Fruit fly (Drosophila melanogaster) whole organism, embryonic: ENCODE results near the gene Syx13.

Experiments used
- Ada2b ChIP-seq: fragments of 200-800 bp; sonication (Bioruptor generic); IDR thresholded peaks from 2 replicates; pipeline ENCODE4 v1.3.6; 2022; ENCODE audit warnings: missing biosample characterization, missing genetic modification characterization
- Adf1 ChIP-seq: fragments of 200-800 bp; sonication (Bioruptor generic); IDR thresholded peaks from 2 replicates; pipeline ENCODE4 v1.3.6; 2022; ENCODE audit warnings: missing biosample characterization, missing genetic modification characterization
- BEAF-32 ChIP-seq: fragments of 200-800 bp; sonication (Bioruptor generic); optimal IDR thresholded peaks from 3 replicates; lab custom pipeline; 2017; ENCODE audit warnings: missing biosample characterization, missing genetic modification characterization, mild to moderate bottlenecking, moderate library complexity, missing genetic modification reagents
- CG1024 ChIP-seq: fragments of 200-800 bp; sonication (Bioruptor generic); IDR thresholded peaks from 2 replicates; pipeline ENCODE4 v1.3.6; 2022; ENCODE audit warnings: missing biosample characterization, missing genetic modification characterization
- CG10543 ChIP-seq: fragments of 200-800 bp; sonication (Bioruptor generic); optimal IDR thresholded peaks from 3 replicates; lab custom pipeline; 2017; ENCODE audit warnings: missing biosample characterization, mild to moderate bottlenecking, missing genetic modification characterization, moderate library complexity
- CG10979 ChIP-seq: fragments of 200-800 bp; sonication (Bioruptor generic); optimal IDR thresholded peaks from 2 replicates; lab custom pipeline; 2018; ENCODE audit warnings: missing biosample characterization, mild to moderate bottlenecking, missing genetic modification characterization, moderate library complexity
- CG11695 ChIP-seq: fragments of 200-800 bp; sonication (Bioruptor generic); IDR thresholded peaks from 3 replicates; pipeline ENCODE4 v1.3.6; 2022; ENCODE audit warnings: missing biosample characterization, missing genetic modification characterization
- CG14014 ChIP-seq: fragments of 200-800 bp; sonication (Bioruptor generic); IDR thresholded peaks from 2 replicates; pipeline ENCODE4 v1.3.6; 2022; ENCODE audit warnings: missing biosample characterization, missing genetic modification characterization
- CG15479 ChIP-seq: fragments of 200-800 bp; sonication (Bioruptor generic); optimal IDR thresholded peaks from 3 replicates; lab custom pipeline; 2019; ENCODE audit warnings: missing biosample characterization, mild to moderate bottlenecking, missing genetic modification characterization, moderate library complexity
- CG1792 ChIP-seq: fragments of 200-800 bp; sonication (Bioruptor generic); optimal IDR thresholded peaks from 2 replicates; lab custom pipeline; 2016; ENCODE audit warnings: missing biosample characterization, missing genetic modification characterization
- CG18262 ChIP-seq: fragments of 200-800 bp; optimal IDR thresholded peaks from 3 replicates; lab custom pipeline; 2019; ENCODE audit warnings: missing biosample characterization, mild to moderate bottlenecking, missing genetic modification characterization, moderate library complexity
- CG18599 ChIP-seq: fragments of 200-800 bp; sonication (Bioruptor generic); optimal IDR thresholded peaks from 3 replicates; lab custom pipeline; 2017; ENCODE audit warnings: missing biosample characterization, missing genetic modification characterization, mild to moderate bottlenecking, moderate library complexity, missing genetic modification reagents
- CG2120 ChIP-seq: fragments of 200-800 bp; sonication (Bioruptor generic); optimal IDR thresholded peaks from 3 replicates; lab custom pipeline; 2016; ENCODE audit warnings: missing biosample characterization, missing genetic modification characterization
- CG2712 ChIP-seq: fragments of 200-800 bp; optimal IDR thresholded peaks from 3 replicates; lab custom pipeline; 2019; ENCODE audit warnings: missing biosample characterization, mild to moderate bottlenecking, missing genetic modification characterization, moderate library complexity
- CG31224 ChIP-seq: fragments of 200-800 bp; sonication (Bioruptor generic); IDR thresholded peaks from 2 replicates; pipeline ENCODE4 v1.3.6; 2022; ENCODE audit warnings: missing biosample characterization, missing genetic modification characterization
- CG32767 ChIP-seq: fragments of 200-800 bp; sonication (Bioruptor generic); IDR thresholded peaks from 2 replicates; pipeline ENCODE4 v1.3.6; 2022; ENCODE audit warnings: missing biosample characterization, missing genetic modification characterization
- CG32772 ChIP-seq: fragments of 200-800 bp; sonication (Bioruptor generic); IDR thresholded peaks from 2 replicates; pipeline ENCODE4 v1.3.6; 2022; ENCODE audit warnings: missing biosample characterization, missing genetic modification characterization
- CG43689 ChIP-seq: fragments of 200-800 bp; sonication (Bioruptor generic); IDR thresholded peaks from 2 replicates; pipeline ENCODE4 v1.3.6; 2022; ENCODE audit warnings: missing biosample characterization, missing genetic modification characterization
- CG5953 ChIP-seq: fragments of 200-800 bp; sonication (Bioruptor generic); IDR thresholded peaks from 2 replicates; pipeline ENCODE4 v1.3.6; 2022; ENCODE audit warnings: missing biosample characterization, missing genetic modification characterization
- CG7963 ChIP-seq: fragments of 200-800 bp; sonication (Bioruptor generic); IDR thresholded peaks from 3 replicates; pipeline ENCODE4 v1.3.6; 2022; ENCODE audit warnings: missing biosample characterization, missing genetic modification characterization; ENCODE audit not compliant: partially characterized antibody
- CG7987 ChIP-seq: fragments of 200-800 bp; sonication (Bioruptor generic); optimal IDR thresholded peaks from 2 replicates; lab custom pipeline; 2018; ENCODE audit warnings: missing biosample characterization, mild to moderate bottlenecking, missing genetic modification characterization, moderate library complexity
- CG8478 ChIP-seq: fragments of >200 bp; optimal IDR thresholded peaks from 2 replicates; lab custom pipeline; 2018
- Dip3 ChIP-seq: fragments of 200-800 bp; sonication (Bioruptor generic); optimal IDR thresholded peaks from 3 replicates; lab custom pipeline; 2016; ENCODE audit warnings: missing biosample characterization, missing genetic modification characterization
- Dll ChIP-seq: fragments of 200-800 bp; sonication (Bioruptor generic); IDR thresholded peaks from 4 replicates; pipeline ENCODE4 v1.3.6; 2022; ENCODE audit warnings: missing biosample characterization, missing genetic modification characterization; ENCODE audit not compliant: partially characterized antibody
- Dref ChIP-seq: fragments of 200-800 bp; sonication (Bioruptor generic); IDR thresholded peaks from 2 replicates; pipeline ENCODE4 v1.3.6; 2022; ENCODE audit warnings: missing biosample characterization, missing genetic modification characterization
- Hr3 ChIP-seq: fragments of 200-800 bp; sonication (Bioruptor generic); optimal IDR thresholded peaks from 3 replicates; lab custom pipeline; 2016; ENCODE audit warnings: missing biosample characterization, missing genetic modification characterization
- Oli ChIP-seq: fragments of 200-800 bp; sonication (Bioruptor generic); optimal IDR thresholded peaks from 2 replicates; lab custom pipeline; 2018; ENCODE audit warnings: missing biosample characterization, mild to moderate bottlenecking, missing genetic modification characterization, moderate library complexity
- Sry-β ChIP-seq: fragments of 200-800 bp; sonication (Bioruptor generic); optimal IDR thresholded peaks from 2 replicates; lab custom pipeline; 2018; ENCODE audit warnings: missing biosample characterization, mild to moderate bottlenecking, missing genetic modification characterization, moderate library complexity
- Sry-δ ChIP-seq: fragments of 200-800 bp; sonication (Bioruptor generic); optimal IDR thresholded peaks from 2 replicates; lab custom pipeline; 2016; ENCODE audit warnings: missing biosample characterization, missing genetic modification characterization
- ac ChIP-seq: fragments of 200-800 bp; sonication (Bioruptor generic); optimal IDR thresholded peaks from 3 replicates; lab custom pipeline; 2017; ENCODE audit warnings: missing biosample characterization, mild to moderate bottlenecking, missing genetic modification characterization
- ash1 ChIP-seq: fragments of 200-800 bp; sonication (Bioruptor generic); optimal IDR thresholded peaks from 2 replicates; lab custom pipeline; 2018; ENCODE audit warnings: missing biosample characterization, mild to moderate bottlenecking, missing genetic modification characterization
- btn ChIP-seq: fragments of 200-800 bp; sonication (Bioruptor generic); optimal IDR thresholded peaks from 2 replicates; lab custom pipeline; 2016; ENCODE audit warnings: missing biosample characterization, missing genetic modification characterization
- chn ChIP-seq: fragments of 200-800 bp; sonication (Bioruptor generic); optimal IDR thresholded peaks from 2 replicates; lab custom pipeline; 2016; ENCODE audit warnings: missing biosample characterization, missing genetic modification characterization
- cwo ChIP-seq: fragments of 200-800 bp; sonication (Bioruptor generic); optimal IDR thresholded peaks from 3 replicates; lab custom pipeline; 2017; ENCODE audit warnings: missing biosample characterization, missing genetic modification characterization, mild to moderate bottlenecking, moderate library complexity, missing genetic modification reagents
- dati ChIP-seq: fragments of 200-800 bp; sonication (Bioruptor generic); IDR thresholded peaks from 2 replicates; pipeline ENCODE4 v1.3.6; 2022; ENCODE audit warnings: missing biosample characterization, missing genetic modification characterization
- dimm ChIP-seq: fragments of 200-800 bp; sonication (Bioruptor generic); IDR thresholded peaks from 2 replicates; pipeline ENCODE4 v1.3.6; 2022; ENCODE audit warnings: missing biosample characterization, missing genetic modification characterization
- dysf ChIP-seq: fragments of 200-800 bp; sonication (Bioruptor generic); IDR thresholded peaks from 3 replicates; pipeline ENCODE4 v1.3.6; 2022; ENCODE audit warnings: missing biosample characterization, missing genetic modification characterization
- emc ChIP-seq: fragments of 200-800 bp; sonication (Bioruptor generic); optimal IDR thresholded peaks from 2 replicates; lab custom pipeline; 2016; ENCODE audit warnings: missing biosample characterization, missing genetic modification characterization
- en ChIP-seq: fragments of 200-800 bp; sonication (Bioruptor generic); optimal IDR thresholded peaks from 2 replicates; lab custom pipeline; 2016; ENCODE audit warnings: missing biosample characterization, missing genetic modification characterization
- ken ChIP-seq: fragments of 200-800 bp; sonication (Bioruptor generic); IDR thresholded peaks from 3 replicates; pipeline ENCODE4 v1.3.6; 2022; ENCODE audit warnings: missing biosample characterization, missing genetic modification characterization
- kni ChIP-seq: fragments of 200-800 bp; sonication (Bioruptor generic); optimal IDR thresholded peaks from 3 replicates; lab custom pipeline; 2017; ENCODE audit warnings: mild to moderate bottlenecking, missing biosample characterization, missing genetic modification reagents, missing genetic modification characterization
- nmo ChIP-seq: fragments of 200-800 bp; sonication (Bioruptor generic); optimal IDR thresholded peaks from 2 replicates; lab custom pipeline; 2018; ENCODE audit warnings: missing biosample characterization, mild to moderate bottlenecking, missing genetic modification characterization, moderate library complexity
- nom ChIP-seq: fragments of 200-800 bp; sonication (Bioruptor generic); optimal IDR thresholded peaks from 2 replicates; lab custom pipeline; 2017; ENCODE audit warnings: missing biosample characterization, missing genetic modification characterization, mild to moderate bottlenecking, moderate library complexity, missing genetic modification reagents
- pros ChIP-seq: fragments of 200-800 bp; sonication (Bioruptor generic); optimal IDR thresholded peaks from 3 replicates; lab custom pipeline; 2019; ENCODE audit warnings: missing biosample characterization, mild to moderate bottlenecking, missing genetic modification characterization, moderate library complexity
- pzg ChIP-seq: fragments of 200-800 bp; sonication (Bioruptor generic); optimal IDR thresholded peaks from 3 replicates; lab custom pipeline; 2018; ENCODE audit warnings: missing biosample characterization, mild to moderate bottlenecking, missing genetic modification characterization, moderate library complexity
- ranshi ChIP-seq: fragments of 200-800 bp; sonication (Bioruptor generic); IDR thresholded peaks from 2 replicates; pipeline ENCODE4 v1.3.6; 2022; ENCODE audit warnings: missing biosample characterization, missing genetic modification characterization
- tio ChIP-seq: fragments of 200-800 bp; sonication (Bioruptor generic); optimal IDR thresholded peaks from 2 replicates; lab custom pipeline; 2017; ENCODE audit warnings: missing biosample characterization, missing genetic modification characterization, inconsistent platforms
- trh ChIP-seq: fragments of 200-800 bp; sonication (Bioruptor generic); optimal IDR thresholded peaks from 2 replicates; lab custom pipeline; 2016; ENCODE audit warnings: missing biosample characterization, missing genetic modification characterization
- unpg ChIP-seq: fragments of 200-800 bp; sonication (Bioruptor generic); optimal IDR thresholded peaks from 3 replicates; lab custom pipeline; 2018; ENCODE audit warnings: missing biosample characterization, mild to moderate bottlenecking, missing genetic modification characterization, moderate library complexity
- vvl ChIP-seq: fragments of 200-800 bp; sonication (Bioruptor generic); IDR thresholded peaks from 2 replicates; pipeline ENCODE4 v1.3.6; 2022; ENCODE audit warnings: missing biosample characterization, missing genetic modification characterization
- wek ChIP-seq: fragments of 200-800 bp; sonication (Bioruptor generic); optimal IDR thresholded peaks from 3 replicates; lab custom pipeline; 2018; ENCODE audit warnings: missing biosample characterization, mild to moderate bottlenecking, missing genetic modification characterization, moderate library complexity
- zen2 ChIP-seq: fragments of 200-800 bp; sonication (Bioruptor generic); IDR thresholded peaks from 3 replicates; pipeline ENCODE4 v1.3.6; 2022; ENCODE audit warnings: missing biosample characterization, missing genetic modification characterization; ENCODE audit not compliant: partially characterized antibody

Syx13 gene

dm6 chr3L:13021727-13022126 lies 22.5 kb upstream of the Syx13 start (continued):
- no peak for TF ChIP-seq Dref (GFP tag; lab: Robert Waterston, UW)
- TF ChIP-seq kni (GFP tag; lab: Kevin White, UChicago): no peak
- no peak for TF ChIP-seq CG1024
- TF ChIP-seq CG15479 (GFP tag; lab: Kevin White, UChicago): no peak
- no peak for TF ChIP-seq nmo
- TF ChIP-seq CG11695 (GFP tag; lab: Robert Waterston, UW): peak; percentile 61; the same call in 1 of the 3 replicates
- TF ChIP-seq cwo (GFP tag; lab: Kevin White, UChicago): no peak
- no peak for TF ChIP-seq CG1792 (GFP tag; lab: Kevin White, UChicago)
- no peak for TF ChIP-seq CG8478
- TF ChIP-seq ac: no peak
- no peak for TF ChIP-seq zen2 (GFP tag; lab: Robert Waterston, UW)
- TF ChIP-seq BEAF-32 (GFP tag; lab: Kevin White, UChicago): no peak
- no peak for TF ChIP-seq dati (GFP tag; lab: Robert Waterston, UW)
- no peak for TF ChIP-seq CG31224 (GFP tag; lab: Robert Waterston, UW)
- TF ChIP-seq CG5953: no peak
- TF ChIP-seq CG18262 (tag; lab: Kevin White, UChicago): peak; percentile 7
- TF ChIP-seq Adf1 (GFP tag; lab: Robert Waterston, UW): no peak
- TF ChIP-seq Sry-δ (GFP tag; lab: Kevin White, UChicago): no peak
- TF ChIP-seq Hr3 (GFP tag; lab: Kevin White, UChicago): no peak
- no peak for TF ChIP-seq emc
- peak; percentile 26 for TF ChIP-seq en (GFP tag; lab: Kevin White, UChicago)
- TF ChIP-seq ranshi (GFP tag; lab: Robert Waterston, UW): 0 out of 2 replicates have a peak, but pooled peaks have one; percentile 7
- no peak for TF ChIP-seq Dll (GFP tag; lab: Robert Waterston, UW)
- no peak for TF ChIP-seq btn
- peak; percentile 23 for TF ChIP-seq unpg (GFP tag; lab: Kevin White, UChicago)
- TF ChIP-seq CG43689 (GFP tag; lab: Robert Waterston, UW): no peak
- no peak for TF ChIP-seq tio (GFP tag; lab: Kevin White, UChicago)
- TF ChIP-seq Dip3 (GFP tag; lab: Kevin White, UChicago): no peak
- TF ChIP-seq CG7987 (GFP tag; lab: Kevin White, UChicago): no peak
- TF ChIP-seq wek (GFP tag; lab: Kevin White, UChicago): no peak
- TF ChIP-seq CG18599 (GFP tag; lab: Kevin White, UChicago): peak; percentile 46
- TF ChIP-seq CG32772 (GFP tag; lab: Robert Waterston, UW): no peak
- TF ChIP-seq chn (GFP tag; lab: Kevin White, UChicago): no peak
- peak; percentile 52 for TF ChIP-seq CG2120 (GFP tag; lab: Kevin White, UChicago)
- no peak for TF ChIP-seq pros (GFP tag; lab: Kevin White, UChicago)
- no peak for TF ChIP-seq trh (GFP tag; lab: Kevin White, UChicago)
- TF ChIP-seq CG2712: no peak
- peak; percentile 29; the same call in 1 of the 2 replicates for TF ChIP-seq Ada2b
- TF ChIP-seq CG32767 (GFP tag; lab: Robert Waterston, UW): no peak
- no peak for TF ChIP-seq ken (GFP tag; lab: Robert Waterston, UW)
- TF ChIP-seq dysf: 0 out of 3 replicates have a peak, but pooled peaks have one; percentile 31
- TF ChIP-seq Oli: no peak
- no peak for TF ChIP-seq dimm
- no peak for TF ChIP-seq pzg (GFP tag; lab: Kevin White, UChicago)
- TF ChIP-seq CG10543 (GFP tag; lab: Kevin White, UChicago): no peak
- no peak for TF ChIP-seq vvl
- TF ChIP-seq ash1 (GFP tag; lab: Kevin White, UChicago): no peak
- TF ChIP-seq CG14014 (GFP tag; lab: Robert Waterston, UW): 0 out of 2 replicates have a peak, but pooled peaks have one; percentile 23
- TF ChIP-seq Sry-β (GFP tag; lab: Kevin White, UChicago): no peak
- TF ChIP-seq CG7963 (GFP tag; lab: Robert Waterston, UW): no peak
- TF ChIP-seq CG10979 (tag; lab: Kevin White, UChicago): peak; percentile 51
- no peak for TF ChIP-seq nom
